Worm (Caenorhabditis elegans) whole organism, L2 larva: ENCODE data around the gene lmd-4.

Experiments
- ZK546.5 ChIP-seq: sonication (generic microtip); optimal IDR thresholded peaks from 2 replicates; lab custom pipeline; 2017; ENCODE audit warnings: missing biosample characterization, missing genetic modification characterization
- elt-1 ChIP-seq: fragments of 150-350 bp; optimal IDR thresholded peaks from 2 replicates; lab custom pipeline; 2014; ENCODE audit warnings: missing biosample characterization, missing genetic modification characterization

ce11 chrV:7369578-7369977 lies 48.8 kb upstream of the lmd-4 start, which contains the start of gene srj-14:
- TF ChIP-seq elt-1 (no peak), ZK546.5 (no peak)
